Fruit fly (Drosophila melanogaster) whole organism, embryonic: ENCODE results near the gene RpS17.

ENCODE experiments used
- CG18619 ChIP-seq: fragments of 200-800 bp; sonication (Bioruptor generic); optimal IDR thresholded peaks from 3 replicates; lab custom pipeline; 2017; ENCODE audit warnings: missing biosample characterization, mild to moderate bottlenecking, missing genetic modification characterization
- NC2β ChIP-seq: fragments of 200-800 bp; sonication (Bioruptor generic); optimal IDR thresholded peaks from 2 replicates; lab custom pipeline; 2016; ENCODE audit warnings: missing biosample characterization, missing genetic modification characterization
- amos ChIP-seq: fragments of 200-800 bp; sonication (Bioruptor generic); IDR thresholded peaks from 2 replicates; pipeline ENCODE4 v1.3.6; 2022; ENCODE audit warnings: missing biosample characterization, missing genetic modification characterization; ENCODE audit not compliant: partially characterized antibody
- dmrt99B ChIP-seq: fragments of 200-800 bp; sonication (Bioruptor generic); optimal IDR thresholded peaks from 2 replicates; lab custom pipeline; 2018; ENCODE audit warnings: missing biosample characterization, mild to moderate bottlenecking, missing genetic modification characterization, moderate library complexity
- lbe ChIP-seq: fragments of 200-800 bp; sonication (Bioruptor generic); optimal IDR thresholded peaks from 2 replicates; lab custom pipeline; 2016; ENCODE audit warnings: missing biosample characterization, mild to moderate bottlenecking, missing genetic modification characterization
- so ChIP-seq: fragments of 200-800 bp; sonication (Bioruptor generic); IDR thresholded peaks from 3 replicates; pipeline ENCODE4 v1.3.6; 2022; ENCODE audit warnings: missing biosample characterization, missing genetic modification characterization

dm6 chr3L:9469079-9469478 lies 39.5 kb upstream of the RpS17 start:
- TF ChIP-seq so (GFP tag; lab: Robert Waterston, UW): no peak
- TF ChIP-seq dmrt99B (tag; lab: Kevin White, UChicago): no peak
- TF ChIP-seq CG18619 (GFP tag; lab: Kevin White, UChicago): no peak
- TF ChIP-seq NC2β (GFP tag; lab: Kevin White, UChicago): no peak
- no peak for TF ChIP-seq amos (GFP tag; lab: Robert Waterston, UW)
- no peak for TF ChIP-seq lbe
